Worm (Caenorhabditis elegans) whole organism, L4 larva: Measurements from ENCODE around the gene ZK488.5.
A peak's percentile ranks its signal among the peaks of the same experiment; 100 is the strongest.

Experiments used
- aha-1 ChIP-seq: fragments of 150-350 bp; peaks from one replicate; lab custom pipeline; 2014; ENCODE audit warnings: missing biosample characterization, missing genetic modification characterization
- dmd-9 ChIP-seq: fragments of 200-800 bp; sonication (Bioruptor generic); IDR thresholded peaks from 2 replicates; pipeline ENCODE4 v1.3.6; 2022; ENCODE audit warnings: missing genetic modification reagents, missing genetic modification characterization, missing compliant biosample characterization
- duxl-1 ChIP-seq: sonication (generic microtip); optimal IDR thresholded peaks from 2 replicates; lab custom pipeline; 2016; ENCODE audit warnings: mild to moderate bottlenecking, missing genetic modification characterization, moderate library complexity, missing compliant biosample characterization; ENCODE audit not compliant: poor library complexity
- hlh-30 ChIP-seq: sonication (generic microtip); optimal IDR thresholded peaks from 2 replicates; lab custom pipeline; 2017; ENCODE audit warnings: antibody characterized with exemption, mild to moderate bottlenecking, missing genetic modification characterization, missing compliant biosample characterization; ENCODE audit not compliant: insufficient read depth
- hmg-1.1 ChIP-seq: fragments of 200-800 bp; sonication (Bioruptor generic); IDR thresholded peaks from 2 replicates; pipeline ENCODE4 v1.3.6; 2022; ENCODE audit warnings: missing genetic modification reagents, missing genetic modification characterization, missing compliant biosample characterization
- lim-7 ChIP-seq: fragments of 200-800 bp; sonication (Bioruptor generic); IDR thresholded peaks from 2 replicates; pipeline ENCODE4 v1.3.6; 2022; ENCODE audit warnings: missing genetic modification characterization, missing compliant biosample characterization
- lsy-2 ChIP-seq, 2 experiments: fragments of 150-350 bp in 1 of 2; sonication (generic microtip) in 1 of 2; optimal IDR thresholded peaks; 2 replicates each; lab custom pipeline; 2014 to 2017; ENCODE audit warnings: missing biosample characterization in 2 of 2, missing genetic modification characterization in 2 of 2
- mdt-29 ChIP-seq: fragments of 200-800 bp; sonication (Bioruptor generic); IDR thresholded peaks from 2 replicates; pipeline ENCODE4 v1.3.6; 2022; ENCODE audit warnings: missing genetic modification reagents, missing genetic modification characterization, missing compliant biosample characterization
- mep-1 ChIP-seq: fragments of 150-350 bp; sonication (generic microtip); optimal IDR thresholded peaks from 3 replicates; lab custom pipeline; 2014; ENCODE audit warnings: missing biosample characterization, missing genetic modification characterization
- mes-2 ChIP-seq: sonication (generic microtip); optimal IDR thresholded peaks from 2 replicates; lab custom pipeline; 2016; ENCODE audit warnings: missing genotype, mild to moderate bottlenecking, missing genetic modification characterization, missing compliant biosample characterization; ENCODE audit not compliant: poor library complexity, severe bottlenecking
- mxl-3 ChIP-seq: fragments of 200-800 bp; sonication (Bioruptor generic); optimal IDR thresholded peaks from 2 replicates; lab custom pipeline; 2018; ENCODE audit warnings: mild to moderate bottlenecking, missing genetic modification characterization, missing compliant biosample characterization
- nhr-102 ChIP-seq: sonication (generic microtip); optimal IDR thresholded peaks from 2 replicates; lab custom pipeline; 2016; ENCODE audit warnings: mild to moderate bottlenecking, missing genetic modification characterization, moderate library complexity, missing compliant biosample characterization
- nhr-237 ChIP-seq: sonication (generic microtip); optimal IDR thresholded peaks from 2 replicates; lab custom pipeline; 2017; ENCODE audit warnings: missing biosample characterization, missing genetic modification characterization
- php-3 ChIP-seq: fragments of 200-800 bp; sonication (Bioruptor generic); IDR thresholded peaks from 2 replicates; pipeline ENCODE4 v1.3.6; 2022; ENCODE audit warnings: missing genetic modification reagents, missing genetic modification characterization, missing compliant biosample characterization
- vab-7 ChIP-seq: fragments of 200-800 bp; sonication (Bioruptor generic); IDR thresholded peaks from 2 replicates; pipeline ENCODE4 v1.3.6; 2022; ENCODE audit warnings: missing genetic modification reagents, missing genetic modification characterization, missing compliant biosample characterization

ZK488.5 gene

ce11 chrV:635630-636029 is 42.6 kb downstream of the ZK488.5 start (continued):
- no peak for TF ChIP-seq vab-7 (GFP tag; lab: Robert Waterston, UW)
- TF ChIP-seq, all 104 proteins: peak for 17

- TF ChIP-seq nhr-237 (tag; lab: Kevin White, UChicago) (no peak), nhr-102 (tag; lab: Kevin White, UChicago) (no peak), php-3 (no peak), mes-2 (no peak), dmd-9 (GFP tag; lab: Robert Waterston, UW) (no peak)
Measured at ce11 chrV:636281-636680, 43.2 kb downstream of the ZK488.5 start, which contains the start of gene pals-31. TSS of gene pals-31 (plus strand) at chrV:636581.

- TF ChIP-seq mxl-3 (no peak), duxl-1 (no peak), nhr-237 (tag; lab: Kevin White, UChicago) (no peak), lsy-2 (tag; optimal IDR thresholded peaks at IDR 0.05; lab: Kevin White, UChicago) (no peak), php-3 (no peak), mep-1 (tag; lab: Kevin White, UChicago) (no peak), aha-1 (tag; lab: Kevin White, UChicago) (no peak), vab-7 (GFP tag; lab: Robert Waterston, UW) (no peak)
Measured at ce11 chrV:638328-638727, 45.3 kb downstream of the ZK488.5 start, which contains the start of gene srj-37. TSS of gene srj-37 (plus strand) at chrV:638628.

ce11 chrV:642750-643149 is 49.7 kb downstream of the ZK488.5 start, which contains the start of gene nhr-190:
TSS of gene nhr-190 (minus strand) at chrV:642924.
- no peak for TF ChIP-seq mdt-29 (GFP tag; lab: Robert Waterston, UW)
- 0 out of 2 replicates have a peak, but pooled peaks have one; percentile 3 for TF ChIP-seq lim-7 (GFP tag; lab: Robert Waterston, UW)
- 0 out of 2 replicates have a peak, but pooled peaks have one; percentile 39 for TF ChIP-seq hmg-1.1 (GFP tag; lab: Robert Waterston, UW)
- TF ChIP-seq mes-2 = no peak
- peak; percentile 58 for TF ChIP-seq hlh-30 (tag; lab: Kevin White, UChicago)
